Fruit fly (Drosophila melanogaster) whole organism, pupa: ENCODE measurements around the gene PAN3.
A peak's percentile ranks its signal among the peaks of the same experiment; 100 is the strongest.

Source experiments
- CG10348 ChIP-seq: fragments of 200-800 bp; sonication (Bioruptor generic); IDR thresholded peaks from 2 replicates; pipeline ENCODE4 v1.3.6; 2022; ENCODE audit warnings: missing biosample characterization, missing genetic modification characterization
- CG12605 ChIP-seq: fragments of 200-800 bp; sonication (Bioruptor generic); IDR thresholded peaks from 2 replicates; pipeline ENCODE4 v1.3.6; 2022; ENCODE audit warnings: missing biosample characterization, missing genetic modification characterization
- CG13204 ChIP-seq: fragments of 200-800 bp; sonication (Bioruptor generic); optimal IDR thresholded peaks from 2 replicates; lab custom pipeline; 2018; ENCODE audit warnings: missing biosample characterization, mild to moderate bottlenecking, missing genetic modification characterization, moderate library complexity
- CG14655 ChIP-seq: fragments of 200-800 bp; sonication (Bioruptor generic); optimal IDR thresholded peaks from 3 replicates; lab custom pipeline; 2017; ENCODE audit warnings: mild to moderate bottlenecking, missing biosample characterization, missing genetic modification reagents, missing genetic modification characterization
- CG15710 ChIP-seq: fragments of 200-800 bp; sonication (Bioruptor generic); optimal IDR thresholded peaks from 2 replicates; lab custom pipeline; 2018; ENCODE audit warnings: missing biosample characterization, mild to moderate bottlenecking, missing genetic modification characterization, moderate library complexity
- CG17806 ChIP-seq: fragments of 200-800 bp; sonication (Bioruptor generic); optimal IDR thresholded peaks from 2 replicates; lab custom pipeline; 2018; ENCODE audit warnings: missing biosample characterization, mild to moderate bottlenecking, missing genetic modification characterization, moderate library complexity
- CG32121 ChIP-seq: fragments of 200-800 bp; sonication (Bioruptor generic); IDR thresholded peaks from 2 replicates; pipeline ENCODE4 v1.3.6; 2022; ENCODE audit warnings: missing biosample characterization, missing genetic modification characterization
- CG34367 ChIP-seq: fragments of 200-800 bp; sonication (Bioruptor generic); optimal IDR thresholded peaks from 2 replicates; lab custom pipeline; 2018; ENCODE audit warnings: missing biosample characterization, mild to moderate bottlenecking, missing genetic modification characterization
- CG4496 ChIP-seq: fragments of 200-800 bp; sonication (Bioruptor generic); IDR thresholded peaks from 3 replicates; pipeline ENCODE4 v1.3.6; 2022; ENCODE audit warnings: missing biosample characterization, missing genetic modification characterization
- CG8159 ChIP-seq: fragments of 200-800 bp; sonication (Bioruptor generic); optimal IDR thresholded peaks from 3 replicates; lab custom pipeline; 2018; ENCODE audit warnings: missing biosample characterization, mild to moderate bottlenecking, missing genetic modification characterization, moderate library complexity
- CG8301 ChIP-seq: fragments of 200-800 bp; sonication (Bioruptor generic); optimal IDR thresholded peaks from 2 replicates; lab custom pipeline; 2018; ENCODE audit warnings: missing biosample characterization, mild to moderate bottlenecking, missing genetic modification characterization
- CG9948 ChIP-seq: fragments of 200-800 bp; sonication (Bioruptor generic); optimal IDR thresholded peaks from 2 replicates; lab custom pipeline; 2018; ENCODE audit warnings: missing biosample characterization, mild to moderate bottlenecking, missing genetic modification characterization, moderate library complexity
- D1 ChIP-seq: fragments of 200-800 bp; sonication (Bioruptor generic); optimal IDR thresholded peaks from 2 replicates; lab custom pipeline; 2018; ENCODE audit warnings: missing biosample characterization, mild to moderate bottlenecking, missing genetic modification characterization, moderate library complexity
- EcR ChIP-seq: fragments of 200-800 bp; sonication (Bioruptor generic); optimal IDR thresholded peaks from 3 replicates; lab custom pipeline; 2019; ENCODE audit warnings: missing biosample characterization, missing genetic modification characterization, mild to moderate bottlenecking, moderate library complexity, missing genetic modification reagents
- Ets98B ChIP-seq: fragments of 200-800 bp; sonication (Bioruptor generic); IDR thresholded peaks from 2 replicates; pipeline ENCODE4 v1.3.6; 2022; ENCODE audit warnings: missing biosample characterization, missing genetic modification characterization
- Pif1A ChIP-seq: fragments of 200-800 bp; sonication (Bioruptor generic); optimal IDR thresholded peaks from 3 replicates; lab custom pipeline; 2016; ENCODE audit warnings: missing biosample characterization, missing genetic modification characterization
- Pif1B ChIP-seq: fragments of 200-800 bp; sonication (Bioruptor generic); optimal IDR thresholded peaks from 3 replicates; lab custom pipeline; 2016; ENCODE audit warnings: missing biosample characterization, missing genetic modification characterization
- Snoo ChIP-seq: fragments of 200-800 bp; sonication (Bioruptor generic); optimal IDR thresholded peaks from 3 replicates; lab custom pipeline; 2017; ENCODE audit warnings: missing biosample characterization, mild to moderate bottlenecking, missing genetic modification characterization, inconsistent platforms
- fd96Ca ChIP-seq: fragments of 200-800 bp; sonication (Bioruptor generic); IDR thresholded peaks from 3 replicates; pipeline ENCODE4 v1.3.6; 2022; ENCODE audit warnings: missing biosample characterization, missing genetic modification characterization
- gl ChIP-seq: fragments of 200-800 bp; sonication (Bioruptor generic); optimal IDR thresholded peaks from 2 replicates; lab custom pipeline; 2018; ENCODE audit warnings: missing biosample characterization, mild to moderate bottlenecking, missing genetic modification characterization
- rn ChIP-seq: fragments of 200-800 bp; sonication (Bioruptor generic); IDR thresholded peaks from 2 replicates; pipeline ENCODE4 v1.3.6; 2022; ENCODE audit warnings: missing biosample characterization, missing genetic modification characterization

Gene PAN3

DNA sequence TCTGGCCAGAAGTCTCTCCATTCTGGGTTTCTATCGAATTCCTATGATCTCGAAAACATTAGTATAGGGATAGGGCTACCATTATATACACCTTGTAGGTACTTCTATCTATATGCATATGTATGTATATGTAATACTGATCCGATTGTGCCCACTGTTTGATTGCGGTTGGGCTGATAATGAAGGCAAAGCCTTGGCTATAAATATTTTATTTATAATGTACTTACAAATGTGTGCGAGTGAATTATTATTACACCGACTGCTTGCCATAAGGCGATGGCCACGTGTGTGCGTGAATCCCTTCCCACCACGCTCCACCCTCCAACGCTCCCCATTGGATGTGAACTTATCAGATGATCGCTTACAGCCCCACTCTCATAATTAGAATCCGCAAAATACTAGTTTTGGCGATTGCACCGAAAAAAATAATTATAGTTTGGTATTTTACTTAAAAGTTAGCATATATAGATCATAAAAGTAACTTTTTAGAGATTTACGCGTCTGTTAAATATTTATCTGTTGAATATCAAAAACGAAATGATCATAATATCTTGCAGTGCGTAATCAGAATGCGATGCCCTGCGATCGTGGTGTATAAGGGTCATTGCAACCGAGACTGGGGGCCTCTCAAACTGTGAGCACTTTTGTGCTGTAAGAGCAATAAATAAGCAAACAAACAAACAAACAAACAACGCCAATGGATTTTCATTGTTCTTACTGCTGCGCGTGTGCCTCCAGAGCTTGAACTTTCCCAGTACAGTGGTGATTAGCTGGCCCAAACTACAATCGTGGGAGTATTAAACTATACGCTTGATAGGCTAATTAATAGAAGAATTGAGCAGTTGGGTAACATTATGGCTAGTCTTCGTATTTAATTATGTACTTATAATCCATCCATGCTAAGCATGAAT lies 9.4 kb downstream of the PAN3 start:
- peak; percentile 40 for TF ChIP-seq CG14655 (GFP tag; lab: Kevin White, UChicago)
- TF ChIP-seq CG4496: peak; percentile 79; the same call in 2 of the 3 replicates
- TF ChIP-seq Snoo (tag; lab: Kevin White, UChicago): no peak
- TF ChIP-seq Pif1A (GFP tag; lab: Kevin White, UChicago): no peak
- TF ChIP-seq Ets98B (GFP tag; lab: Robert Waterston, UW): peak; percentile 12; the same call in 1 of the 2 replicates
- peak; percentile 42 for TF ChIP-seq CG15710 (tag; lab: Kevin White, UChicago)
- TF ChIP-seq EcR (GFP tag; lab: Kevin White, UChicago): peak; percentile 52
- peak; percentile 46 for TF ChIP-seq CG8159 (tag; lab: Kevin White, UChicago)
- TF ChIP-seq Pif1B (GFP tag; lab: Kevin White, UChicago): no peak
- TF ChIP-seq CG8301 (tag; lab: Kevin White, UChicago): peak; percentile 30
- peak; percentile 7; the same call in 1 of the 3 replicates for TF ChIP-seq fd96Ca (GFP tag; lab: Robert Waterston, UW)
- TF ChIP-seq CG12605 (GFP tag; lab: Robert Waterston, UW): peak; percentile 42
- no peak for TF ChIP-seq CG34367 (tag; lab: Kevin White, UChicago)
- peak; percentile 4; the same call in 1 of the 2 replicates for TF ChIP-seq rn (GFP tag; lab: Robert Waterston, UW)
- TF ChIP-seq CG32121 (GFP tag; lab: Robert Waterston, UW): peak; percentile 59
- no peak for TF ChIP-seq gl
- TF ChIP-seq CG17806 (tag; lab: Kevin White, UChicago): peak; percentile 30
- no peak for TF ChIP-seq D1 (tag; lab: Kevin White, UChicago)
- TF ChIP-seq CG9948 (tag; lab: Kevin White, UChicago): peak; percentile 41
- no peak for TF ChIP-seq CG13204 (GFP tag; lab: Kevin White, UChicago)
- no peak for TF ChIP-seq CG10348

DNA sequence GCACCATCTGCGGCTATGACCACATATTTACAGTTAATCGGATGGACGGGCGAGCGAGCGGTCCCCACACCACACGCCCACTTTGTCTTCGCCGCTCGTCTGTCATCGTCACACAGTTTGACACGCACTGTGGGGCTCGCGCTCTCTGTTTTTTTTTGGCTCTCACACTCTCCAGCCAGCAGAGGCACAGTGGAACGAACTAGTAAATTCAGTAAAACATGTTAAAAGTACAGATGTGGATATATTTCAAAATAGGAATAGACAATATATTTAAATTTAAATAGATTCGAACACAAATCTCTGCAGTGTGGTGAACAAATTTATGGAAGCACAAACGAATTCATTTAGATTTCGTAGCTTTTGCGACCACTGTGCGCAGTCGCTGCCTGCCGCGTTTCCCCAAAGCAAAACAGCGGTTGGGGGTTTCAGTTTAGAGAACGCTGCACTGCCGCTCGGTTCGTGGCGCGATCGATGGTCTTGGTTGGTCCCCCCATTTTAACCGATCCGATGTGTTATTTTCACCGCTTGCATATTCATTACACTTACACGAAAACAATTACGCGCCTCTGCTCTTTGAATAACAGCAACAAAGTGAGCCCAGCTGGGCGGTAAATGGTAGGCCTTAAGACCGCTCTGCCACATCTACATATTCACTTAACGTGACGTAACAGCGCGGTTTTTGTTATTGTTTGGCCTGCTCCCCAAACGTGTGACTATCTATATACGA lies 10.4 kb downstream of the PAN3 start:
- peak; percentile 99 for TF ChIP-seq CG4496
- TF ChIP-seq CG10348: peak; percentile 87
- TF ChIP-seq CG8159 (tag; lab: Kevin White, UChicago): peak; percentile 97
- peak; percentile 96 for TF ChIP-seq gl
- peak; percentile 95 for TF ChIP-seq rn (GFP tag; lab: Robert Waterston, UW)
- peak; percentile 45 for TF ChIP-seq EcR (GFP tag; lab: Kevin White, UChicago)
- peak; percentile 98 for TF ChIP-seq CG9948 (tag; lab: Kevin White, UChicago)
- peak; percentile 98 for TF ChIP-seq CG34367 (tag; lab: Kevin White, UChicago)
- peak; percentile 99 for TF ChIP-seq Pif1B (GFP tag; lab: Kevin White, UChicago)
- TF ChIP-seq Pif1A (GFP tag; lab: Kevin White, UChicago): peak; percentile 99
- TF ChIP-seq CG12605 (GFP tag; lab: Robert Waterston, UW): peak; percentile 98
- peak; percentile 99 for TF ChIP-seq Ets98B (GFP tag; lab: Robert Waterston, UW)
- TF ChIP-seq CG8301 (tag; lab: Kevin White, UChicago): peak; percentile 98
- TF ChIP-seq Snoo (tag; lab: Kevin White, UChicago): peak; percentile 99
- peak; percentile 99 for TF ChIP-seq fd96Ca (GFP tag; lab: Robert Waterston, UW)
- TF ChIP-seq CG13204 (GFP tag; lab: Kevin White, UChicago): peak; percentile 97
- TF ChIP-seq CG14655 (GFP tag; lab: Kevin White, UChicago): peak; percentile 97
- peak; percentile 97 for TF ChIP-seq D1 (tag; lab: Kevin White, UChicago)
- TF ChIP-seq CG32121 (GFP tag; lab: Robert Waterston, UW): peak; percentile 99
- TF ChIP-seq CG17806 (tag; lab: Kevin White, UChicago): peak; percentile 98
- TF ChIP-seq CG15710 (tag; lab: Kevin White, UChicago): peak; percentile 95

- TF ChIP-seq Ets98B (GFP tag; lab: Robert Waterston, UW): no peak
- no peak for TF ChIP-seq D1 (tag; lab: Kevin White, UChicago)
- TF ChIP-seq, all 21 proteins: peak for 0
Observed at dm6 chr3L:3081966-3082516, 11.1 kb downstream of the PAN3 start.

dm6 chr3L:3083329-3084083 lies 12.6 kb downstream of the PAN3 start:
- TF ChIP-seq CG34367 (tag; lab: Kevin White, UChicago): no peak
- TF ChIP-seq Ets98B (GFP tag; lab: Robert Waterston, UW): 0 out of 2 replicates have a peak, but pooled peaks have one; percentile 21
